Fruit fly (Drosophila melanogaster) Kc167 (cell line): ENCODE measurements around the gene OdsH.

Source experiments
- Myc ChIP-seq: fragments of >200 bp; optimal IDR thresholded peaks from 2 replicates; lab custom pipeline; 2017; ENCODE audit warnings: missing external identifiers
- Sin3A ChIP-seq: fragments of >200 bp; optimal IDR thresholded peaks from 2 replicates; lab custom pipeline; 2018; ENCODE audit warnings: missing external identifiers
- h ChIP-seq: fragments of >200 bp; optimal IDR thresholded peaks from 3 replicates; lab custom pipeline; 2018; ENCODE audit warnings: missing external identifiers
- insv ChIP-seq: fragments of >200 bp; optimal IDR thresholded peaks from 3 replicates; lab custom pipeline; 2018; ENCODE audit warnings: missing external identifiers
- psq ChIP-seq: fragments of >200 bp; optimal IDR thresholded peaks from 2 replicates; lab custom pipeline; 2017; ENCODE audit warnings: missing external identifiers
- ttk ChIP-seq: sonication (Bioruptor generic); optimal IDR thresholded peaks from 2 replicates; lab custom pipeline; 2017; ENCODE audit warnings: missing external identifiers

The OdsH gene

dm6 chrX:17802353-17803121 is 11.7 kb downstream of the OdsH start:
- TF ChIP-seq h (lab: Kevin White, UChicago) (no peak), insv (lab: Kevin White, UChicago) (no peak), psq (lab: Kevin White, UChicago) (no peak), ttk (lab: Kevin White, UChicago) (no peak), Myc (lab: Kevin White, UChicago) (no peak), Sin3A (lab: Kevin White, UChicago) (no peak)

dm6 chrX:17804048-17804447 is 13.2 kb downstream of the OdsH start:
- TF ChIP-seq psq (lab: Kevin White, UChicago): no peak

DNA sequence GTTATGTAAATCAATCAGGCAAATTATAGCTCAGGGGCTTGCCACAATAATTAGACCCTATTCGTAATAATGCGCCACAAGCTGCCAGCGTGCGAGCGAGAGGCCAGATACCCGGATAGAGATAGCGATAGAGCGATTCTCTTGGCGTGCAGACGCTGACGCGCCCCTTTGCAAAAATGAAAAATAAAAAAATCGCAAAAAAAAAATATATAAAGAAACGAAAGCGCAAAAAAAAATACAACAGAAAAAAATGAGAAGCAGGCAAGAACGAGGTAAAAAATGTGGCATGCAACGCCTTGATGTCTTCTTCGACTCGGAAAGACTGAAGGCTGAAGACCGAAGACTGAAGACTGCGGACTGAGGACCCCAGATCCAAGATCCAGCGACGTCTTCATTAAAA is 15.5 kb downstream of the OdsH start:
- TF ChIP-seq Myc (lab: Kevin White, UChicago): no peak
- TF ChIP-seq insv (lab: Kevin White, UChicago): no peak
- TF ChIP-seq Sin3A (lab: Kevin White, UChicago): no peak
- TF ChIP-seq ttk (lab: Kevin White, UChicago): no peak
- TF ChIP-seq h (lab: Kevin White, UChicago): no peak
- TF ChIP-seq psq (lab: Kevin White, UChicago): no peak

- TF ChIP-seq Sin3A (lab: Kevin White, UChicago) (no peak), psq (lab: Kevin White, UChicago) (no peak), ttk (lab: Kevin White, UChicago) (no peak), insv (lab: Kevin White, UChicago) (no peak), Myc (lab: Kevin White, UChicago) (no peak), h (lab: Kevin White, UChicago) (no peak)
Observed at dm6 chrX:17806973-17807372, 16.2 kb downstream of the OdsH start.

DNA sequence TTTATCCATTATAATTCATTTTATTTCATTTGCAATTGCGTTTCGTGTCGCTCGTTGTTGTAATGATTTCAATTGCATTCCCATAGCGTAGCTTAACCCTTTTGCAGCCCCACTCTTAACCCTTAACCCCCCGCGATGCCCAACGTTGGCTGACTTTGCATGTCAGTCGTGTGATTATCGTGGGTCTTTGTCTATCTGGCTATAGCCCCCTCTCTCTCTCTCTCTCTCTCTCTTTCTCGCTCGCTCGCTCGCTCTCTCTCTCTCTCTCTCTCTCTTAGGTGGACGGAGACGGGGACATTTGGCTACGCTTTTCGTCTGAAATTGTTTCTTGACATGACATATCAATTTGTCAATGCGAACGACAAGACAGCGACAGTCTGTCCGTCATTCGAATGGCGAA is 21.4 kb downstream of the OdsH start:
- TF ChIP-seq insv (lab: Kevin White, UChicago) (no peak), Myc (lab: Kevin White, UChicago) (no peak), h (lab: Kevin White, UChicago) (no peak), ttk (lab: Kevin White, UChicago) (no peak), Sin3A (lab: Kevin White, UChicago) (no peak), psq (lab: Kevin White, UChicago) (no peak)

DNA sequence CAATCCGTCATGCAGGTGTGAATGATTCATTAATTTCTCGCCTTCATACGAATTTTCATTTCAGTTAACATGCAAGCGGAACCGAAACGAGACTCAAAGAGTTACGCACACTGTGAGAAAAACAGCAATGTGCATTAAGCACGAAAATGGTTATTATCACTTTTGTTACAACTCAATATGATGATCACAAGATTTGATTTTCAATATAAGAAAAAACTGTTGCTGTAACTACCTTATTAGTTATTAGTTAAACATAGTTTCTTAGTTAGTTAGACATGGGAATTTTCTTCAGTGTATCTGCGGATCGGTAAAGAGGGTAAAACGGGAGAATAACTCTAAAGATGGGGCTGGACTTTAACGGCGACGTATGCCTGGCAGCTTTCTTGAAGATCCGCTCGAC is 24.0 kb downstream of the OdsH start:
- no peak for TF ChIP-seq ttk (lab: Kevin White, UChicago)
- TF ChIP-seq h (lab: Kevin White, UChicago): no peak
- no peak for TF ChIP-seq Sin3A (lab: Kevin White, UChicago)
- TF ChIP-seq insv (lab: Kevin White, UChicago): no peak
- TF ChIP-seq Myc (lab: Kevin White, UChicago): no peak
- TF ChIP-seq psq (lab: Kevin White, UChicago): no peak

dm6 chrX:17816437-17816836 is 25.6 kb downstream of the OdsH start:
- no peak for TF ChIP-seq Myc (lab: Kevin White, UChicago)
- TF ChIP-seq psq (lab: Kevin White, UChicago): no peak
- no peak for TF ChIP-seq Sin3A (lab: Kevin White, UChicago)
- TF ChIP-seq ttk (lab: Kevin White, UChicago): no peak

dm6 chrX:17819635-17820139 is 28.9 kb downstream of the OdsH start, which contains the start of gene CG12986:
CG12986 (minus strand) TSS chrX:17819685.
- TF ChIP-seq ttk (lab: Kevin White, UChicago): no peak
- TF ChIP-seq insv (lab: Kevin White, UChicago): no peak
- TF ChIP-seq Sin3A (lab: Kevin White, UChicago): no peak
- no peak for TF ChIP-seq h (lab: Kevin White, UChicago)
- no peak for TF ChIP-seq psq (lab: Kevin White, UChicago)
- no peak for TF ChIP-seq Myc (lab: Kevin White, UChicago)

dm6 chrX:17820252-17820651 is 29.4 kb downstream of the OdsH start:
- TF ChIP-seq insv (lab: Kevin White, UChicago) (no peak), h (lab: Kevin White, UChicago) (no peak), Sin3A (lab: Kevin White, UChicago) (no peak), ttk (lab: Kevin White, UChicago) (no peak), Myc (lab: Kevin White, UChicago) (no peak), psq (lab: Kevin White, UChicago) (no peak)

dm6 chrX:17821466-17821865 is 30.7 kb downstream of the OdsH start:
- TF ChIP-seq psq (lab: Kevin White, UChicago) (no peak), Sin3A (lab: Kevin White, UChicago) (no peak), h (lab: Kevin White, UChicago) (no peak), Myc (lab: Kevin White, UChicago) (no peak), insv (lab: Kevin White, UChicago) (no peak), ttk (lab: Kevin White, UChicago) (no peak)

DNA sequence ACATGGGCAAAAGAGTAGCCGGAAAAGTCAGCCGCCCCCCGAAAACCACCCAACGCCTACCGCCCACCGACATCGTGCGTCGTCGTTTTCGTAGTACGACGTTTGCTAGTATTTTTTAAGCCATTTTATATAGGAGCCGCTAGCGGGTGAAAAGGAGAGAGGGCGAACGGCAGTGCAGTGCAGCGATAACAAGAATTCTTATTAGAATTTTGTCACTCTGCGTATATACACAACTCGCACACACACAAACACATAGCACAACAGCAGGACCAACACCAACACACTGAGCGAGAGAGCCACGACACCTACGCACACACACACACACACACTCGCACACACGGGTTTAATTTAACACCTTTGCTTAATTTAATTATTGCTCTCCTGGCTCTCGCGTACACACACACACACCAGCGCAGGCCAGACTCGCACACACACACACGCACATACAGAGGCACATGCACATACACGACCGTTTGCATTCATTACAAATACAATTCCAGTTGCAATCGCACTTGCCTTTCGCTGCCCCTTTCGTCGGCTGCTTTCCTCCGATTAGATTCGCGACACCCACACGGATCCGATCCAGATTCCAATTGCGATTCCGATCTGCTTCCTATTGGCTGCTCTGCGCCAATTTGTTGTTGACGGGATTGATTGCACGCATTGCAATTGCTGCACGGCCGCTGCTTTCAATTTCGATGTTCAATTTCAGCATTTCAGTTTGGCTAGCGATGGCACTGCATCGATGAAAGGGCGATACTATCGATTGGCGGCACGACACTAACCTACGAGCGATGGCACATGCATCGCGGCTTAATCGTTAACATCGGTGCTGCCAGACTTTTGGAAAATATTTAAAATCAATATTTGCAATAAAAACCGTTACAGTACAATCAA is 36.2 kb downstream of the OdsH start, which contains the start of gene Socs16D:
Gene Socs16D (minus strand): TSS at position 758 of the 897 bp plus-strand sequence.
- TF ChIP-seq Sin3A (lab: Kevin White, UChicago) (no peak), insv (lab: Kevin White, UChicago) (peak; percentile 100)
